Fruit fly (Drosophila melanogaster): ENCODE measurements around the gene Wnt10.

Wnt10 gene

dm6 chr2L:7333184-7334025 lies 29.8 kb upstream of the Wnt10 start, which contains the start of gene Wnt6 (continued):
- peak; percentile 51; the same call in 1 of the 2 replicates for TF ChIP-seq danr (GFP tag; IDR thresholded peaks at IDR 0.05)
- TF ChIP-seq CG10543 (GFP tag; optimal IDR thresholded peaks at IDR 0.05): peak; percentile 56
- no peak for TF ChIP-seq CG3995 (GFP tag; optimal IDR thresholded peaks at IDR 0.05)
- TF ChIP-seq ERR (GFP tag; optimal IDR thresholded peaks at IDR 0.05): no peak
- TF ChIP-seq NFAT (GFP tag; IDR thresholded peaks at IDR 0.05): no peak
- TF ChIP-seq Hr39 (optimal IDR thresholded peaks at IDR 0.05): no peak
- TF ChIP-seq CG8944 (GFP tag; optimal IDR thresholded peaks at IDR 0.05): peak; percentile 4
- no peak for TF ChIP-seq cad (GFP tag; optimal IDR thresholded peaks at IDR 0.05)
- peak; percentile 75 for TF ChIP-seq PHDP (tag; optimal IDR thresholded peaks at IDR 0.05)
- TF ChIP-seq row (GFP tag; IDR thresholded peaks at IDR 0.05): peak; percentile 68
- TF ChIP-seq HmgD (GFP tag; optimal IDR thresholded peaks at IDR 0.05): peak; percentile 1
- TF ChIP-seq nmo (GFP tag; optimal IDR thresholded peaks at IDR 0.05): peak; percentile 65
- peak; percentile 75 for TF ChIP-seq lilli (GFP tag; optimal IDR thresholded peaks at IDR 0.05)
- peak; percentile 14 for TF ChIP-seq NfI (GFP tag; optimal IDR thresholded peaks at IDR 0.05)
- no peak for TF ChIP-seq MESR4 (GFP tag; optimal IDR thresholded peaks at IDR 0.05)
- no peak for TF ChIP-seq sr (GFP tag; IDR thresholded peaks at IDR 0.05)
- TF ChIP-seq sqz (GFP tag; optimal IDR thresholded peaks at IDR 0.05): no peak
- no peak for TF ChIP-seq hth (optimal IDR thresholded peaks at IDR 0.05)
- peak; percentile 23 for TF ChIP-seq YL-1 (GFP tag; optimal IDR thresholded peaks at IDR 0.05)
- TF ChIP-seq Atf3 (GFP tag; optimal IDR thresholded peaks at IDR 0.05): no peak
- no peak for TF ChIP-seq CG18764 (GFP tag; optimal IDR thresholded peaks at IDR 0.05)
- TF ChIP-seq D19B (GFP tag; optimal IDR thresholded peaks at IDR 0.05): no peak
- no peak for TF ChIP-seq sim (GFP tag; IDR thresholded peaks at IDR 0.05)
- TF ChIP-seq chif (GFP tag; optimal IDR thresholded peaks at IDR 0.05): peak; percentile 29 to 68
- no peak for TF ChIP-seq CG9817 (tag; optimal IDR thresholded peaks at IDR 0.05)
- peak; percentile 67 for TF ChIP-seq Rfx (GFP tag; IDR thresholded peaks at IDR 0.05)
- peak; percentile 29 for TF ChIP-seq Atf-2 (GFP tag; optimal IDR thresholded peaks at IDR 0.05)
- peak; percentile 23 for TF ChIP-seq CG8089 (GFP tag; optimal IDR thresholded peaks at IDR 0.05)
- no peak for TF ChIP-seq CG17802 (tag; optimal IDR thresholded peaks at IDR 0.05)
- TF ChIP-seq CG4424 (GFP tag; optimal IDR thresholded peaks at IDR 0.05): peak; percentile 34
- TF ChIP-seq Hr3 (GFP tag; optimal IDR thresholded peaks at IDR 0.05): peak; percentile 74
- TF ChIP-seq Usf (GFP tag; optimal IDR thresholded peaks at IDR 0.05): peak; percentile 54
- no peak; the same call in 1 of the 2 replicates for TF ChIP-seq HLH3B (GFP tag; IDR thresholded peaks at IDR 0.05)
- TF ChIP-seq Xrp1 (GFP tag; IDR thresholded peaks at IDR 0.05): peak; percentile 69
- peak; percentile 34 to 67 for TF ChIP-seq Pdp1 (GFP tag; optimal IDR thresholded peaks at IDR 0.05)
- no peak for TF ChIP-seq ap (GFP tag; IDR thresholded peaks at IDR 0.05)
- peak; percentile 23 for TF ChIP-seq twi (tag; optimal IDR thresholded peaks at IDR 0.05)
- TF ChIP-seq CG1647 (GFP tag; optimal IDR thresholded peaks at IDR 0.05): no peak
- peak; percentile 70 for TF ChIP-seq CG13775 (GFP tag; optimal IDR thresholded peaks at IDR 0.05)
- TF ChIP-seq CG15601 (tag; optimal IDR thresholded peaks at IDR 0.05): no peak
- TF ChIP-seq sisA (GFP tag; IDR thresholded peaks at IDR 0.05): no peak
- TF ChIP-seq CG17361 (GFP tag; IDR thresholded peaks at IDR 0.05): peak; percentile 85
- no peak for TF ChIP-seq Dfd (GFP tag; optimal IDR thresholded peaks at IDR 0.05)
- peak; percentile 83 for TF ChIP-seq CG4707 (GFP tag; optimal IDR thresholded peaks at IDR 0.05)
- TF ChIP-seq crp (GFP tag; optimal IDR thresholded peaks at IDR 0.05): peak in 1 of 2 experiments; percentile 14
- TF ChIP-seq eve (GFP tag; optimal IDR thresholded peaks at IDR 0.05): peak in 1 of 2 experiments; percentile 80
- TF ChIP-seq Fer3 (tag; optimal IDR thresholded peaks at IDR 0.05): no peak
- TF ChIP-seq tll (GFP tag; optimal IDR thresholded peaks at IDR 0.05): no peak
- no peak; the same call in 2 of the 3 replicates for TF ChIP-seq CG11093 (GFP tag; IDR thresholded peaks at IDR 0.05)
- TF ChIP-seq crol (GFP tag; IDR thresholded peaks at IDR 0.05): no peak
